Fruit fly (Drosophila melanogaster) S2 (cell line): ENCODE measurements around the gene RpS9.

Experiments
- CG8478 ChIP-seq: fragments of >200 bp; optimal IDR thresholded peaks from 2 replicates; lab custom pipeline; 2018
- CTCF ChIP-seq, 2 experiments: fragments of >200 bp; optimal IDR thresholded peaks; 2 replicates each; lab custom pipeline; 2018

dm6 chr3L:9490432-9490831, 20.9 kb downstream of the RpS9 start:
- no peak for TF ChIP-seq CTCF (optimal IDR thresholded peaks at IDR 0.05; lab: Kevin White, UChicago)
- no peak for TF ChIP-seq CG8478 (lab: Kevin White, UChicago)
